Fruit fly (Drosophila melanogaster) whole organism, pupa: ENCODE data around the gene dgt6.
A peak's percentile ranks its signal among the peaks of the same experiment; 100 is the strongest.

Experiments
- CG10348 ChIP-seq: fragments of 200-800 bp; sonication (Bioruptor generic); IDR thresholded peaks from 2 replicates; pipeline ENCODE4 v1.3.6; 2022; ENCODE audit warnings: missing biosample characterization, missing genetic modification characterization
- CG12605 ChIP-seq: fragments of 200-800 bp; sonication (Bioruptor generic); IDR thresholded peaks from 2 replicates; pipeline ENCODE4 v1.3.6; 2022; ENCODE audit warnings: missing biosample characterization, missing genetic modification characterization
- CG13204 ChIP-seq: fragments of 200-800 bp; sonication (Bioruptor generic); optimal IDR thresholded peaks from 2 replicates; lab custom pipeline; 2018; ENCODE audit warnings: missing biosample characterization, mild to moderate bottlenecking, missing genetic modification characterization, moderate library complexity
- CG14655 ChIP-seq: fragments of 200-800 bp; sonication (Bioruptor generic); optimal IDR thresholded peaks from 3 replicates; lab custom pipeline; 2017; ENCODE audit warnings: mild to moderate bottlenecking, missing biosample characterization, missing genetic modification reagents, missing genetic modification characterization
- CG15710 ChIP-seq: fragments of 200-800 bp; sonication (Bioruptor generic); optimal IDR thresholded peaks from 2 replicates; lab custom pipeline; 2018; ENCODE audit warnings: missing biosample characterization, mild to moderate bottlenecking, missing genetic modification characterization, moderate library complexity
- CG17806 ChIP-seq: fragments of 200-800 bp; sonication (Bioruptor generic); optimal IDR thresholded peaks from 2 replicates; lab custom pipeline; 2018; ENCODE audit warnings: missing biosample characterization, mild to moderate bottlenecking, missing genetic modification characterization, moderate library complexity
- CG32121 ChIP-seq: fragments of 200-800 bp; sonication (Bioruptor generic); IDR thresholded peaks from 2 replicates; pipeline ENCODE4 v1.3.6; 2022; ENCODE audit warnings: missing biosample characterization, missing genetic modification characterization
- CG34367 ChIP-seq: fragments of 200-800 bp; sonication (Bioruptor generic); optimal IDR thresholded peaks from 2 replicates; lab custom pipeline; 2018; ENCODE audit warnings: missing biosample characterization, mild to moderate bottlenecking, missing genetic modification characterization
- CG4496 ChIP-seq: fragments of 200-800 bp; sonication (Bioruptor generic); IDR thresholded peaks from 3 replicates; pipeline ENCODE4 v1.3.6; 2022; ENCODE audit warnings: missing biosample characterization, missing genetic modification characterization
- CG8159 ChIP-seq: fragments of 200-800 bp; sonication (Bioruptor generic); optimal IDR thresholded peaks from 3 replicates; lab custom pipeline; 2018; ENCODE audit warnings: missing biosample characterization, mild to moderate bottlenecking, missing genetic modification characterization, moderate library complexity
- CG8301 ChIP-seq: fragments of 200-800 bp; sonication (Bioruptor generic); optimal IDR thresholded peaks from 2 replicates; lab custom pipeline; 2018; ENCODE audit warnings: missing biosample characterization, mild to moderate bottlenecking, missing genetic modification characterization
- CG9948 ChIP-seq: fragments of 200-800 bp; sonication (Bioruptor generic); optimal IDR thresholded peaks from 2 replicates; lab custom pipeline; 2018; ENCODE audit warnings: missing biosample characterization, mild to moderate bottlenecking, missing genetic modification characterization, moderate library complexity
- D1 ChIP-seq: fragments of 200-800 bp; sonication (Bioruptor generic); optimal IDR thresholded peaks from 2 replicates; lab custom pipeline; 2018; ENCODE audit warnings: missing biosample characterization, mild to moderate bottlenecking, missing genetic modification characterization, moderate library complexity
- EcR ChIP-seq: fragments of 200-800 bp; sonication (Bioruptor generic); optimal IDR thresholded peaks from 3 replicates; lab custom pipeline; 2019; ENCODE audit warnings: missing biosample characterization, missing genetic modification characterization, mild to moderate bottlenecking, moderate library complexity, missing genetic modification reagents
- Ets98B ChIP-seq: fragments of 200-800 bp; sonication (Bioruptor generic); IDR thresholded peaks from 2 replicates; pipeline ENCODE4 v1.3.6; 2022; ENCODE audit warnings: missing biosample characterization, missing genetic modification characterization
- Pif1A ChIP-seq: fragments of 200-800 bp; sonication (Bioruptor generic); optimal IDR thresholded peaks from 3 replicates; lab custom pipeline; 2016; ENCODE audit warnings: missing biosample characterization, missing genetic modification characterization
- Pif1B ChIP-seq: fragments of 200-800 bp; sonication (Bioruptor generic); optimal IDR thresholded peaks from 3 replicates; lab custom pipeline; 2016; ENCODE audit warnings: missing biosample characterization, missing genetic modification characterization
- Snoo ChIP-seq: fragments of 200-800 bp; sonication (Bioruptor generic); optimal IDR thresholded peaks from 3 replicates; lab custom pipeline; 2017; ENCODE audit warnings: missing biosample characterization, mild to moderate bottlenecking, missing genetic modification characterization, inconsistent platforms
- fd96Ca ChIP-seq: fragments of 200-800 bp; sonication (Bioruptor generic); IDR thresholded peaks from 3 replicates; pipeline ENCODE4 v1.3.6; 2022; ENCODE audit warnings: missing biosample characterization, missing genetic modification characterization
- gl ChIP-seq: fragments of 200-800 bp; sonication (Bioruptor generic); optimal IDR thresholded peaks from 2 replicates; lab custom pipeline; 2018; ENCODE audit warnings: missing biosample characterization, mild to moderate bottlenecking, missing genetic modification characterization
- rn ChIP-seq: fragments of 200-800 bp; sonication (Bioruptor generic); IDR thresholded peaks from 2 replicates; pipeline ENCODE4 v1.3.6; 2022; ENCODE audit warnings: missing biosample characterization, missing genetic modification characterization

The dgt6 gene

dm6 chr3R:29088938-29089661 lies 41.7 kb downstream of the dgt6 start:
- TF ChIP-seq CG8159 (tag; lab: Kevin White, UChicago) (peak; percentile 51), CG17806 (peak; percentile 54), CG8301 (tag; lab: Kevin White, UChicago) (peak; percentile 61), CG15710 (tag; lab: Kevin White, UChicago) (peak; percentile 34), EcR (GFP tag; lab: Kevin White, UChicago) (no peak), CG9948 (peak; percentile 59), Pif1B (GFP tag; lab: Kevin White, UChicago) (peak; percentile 52), CG4496 (GFP tag; lab: Robert Waterston, UW) (peak; percentile 55; the same call in 1 of the 3 replicates), fd96Ca (GFP tag; lab: Robert Waterston, UW) (no peak), CG14655 (peak; percentile 72), CG12605 (GFP tag; lab: Robert Waterston, UW) (no peak), Ets98B (peak; percentile 24; the same call in 1 of the 2 replicates), D1 (tag; lab: Kevin White, UChicago) (no peak), CG34367 (peak; percentile 32), CG13204 (GFP tag; lab: Kevin White, UChicago) (no peak), Pif1A (GFP tag; lab: Kevin White, UChicago) (peak; percentile 52), CG32121 (GFP tag; lab: Robert Waterston, UW) (no peak), CG10348 (GFP tag; lab: Robert Waterston, UW) (no peak), rn (GFP tag; lab: Robert Waterston, UW) (no peak), Snoo (tag; lab: Kevin White, UChicago) (peak; percentile 39), gl (no peak)

DNA sequence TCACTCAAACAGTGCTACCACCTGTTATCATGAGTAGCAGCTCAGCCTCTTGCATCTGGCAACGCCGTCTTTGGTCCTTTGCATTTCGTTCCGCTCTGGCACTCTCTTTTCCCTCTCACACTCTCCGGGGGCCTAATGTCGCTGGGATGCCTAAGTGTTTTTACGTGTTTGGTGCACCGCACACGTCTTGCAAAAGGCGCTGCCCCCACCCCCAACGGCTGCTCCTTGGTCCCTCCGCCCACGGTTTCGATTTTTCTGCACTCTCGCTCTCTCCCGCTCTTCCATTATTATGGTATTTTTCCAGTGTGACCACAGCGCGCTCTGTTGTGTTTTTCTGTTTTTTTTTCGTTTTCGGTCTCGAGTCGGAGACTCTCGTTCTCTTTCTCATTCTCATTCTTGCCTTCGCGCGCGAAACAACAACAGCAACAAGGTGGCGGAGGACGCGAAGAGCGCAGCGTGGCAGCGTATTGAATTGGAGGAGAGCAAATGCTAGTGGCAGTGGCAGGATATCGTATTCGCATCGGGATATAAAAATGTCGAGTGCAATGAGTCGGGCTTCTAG lies 42.8 kb downstream of the dgt6 start:
- TF ChIP-seq EcR (GFP tag; lab: Kevin White, UChicago) (no peak), CG14655 (no peak), CG15710 (tag; lab: Kevin White, UChicago) (no peak), CG12605 (GFP tag; lab: Robert Waterston, UW) (peak; percentile 44; the same call in 1 of the 2 replicates), Snoo (tag; lab: Kevin White, UChicago) (no peak), rn (GFP tag; lab: Robert Waterston, UW) (no peak), CG4496 (GFP tag; lab: Robert Waterston, UW) (peak; percentile 61; the same call in 2 of the 3 replicates), CG32121 (GFP tag; lab: Robert Waterston, UW) (no peak), fd96Ca (GFP tag; lab: Robert Waterston, UW) (no peak), CG17806 (peak; percentile 7), CG8159 (tag; lab: Kevin White, UChicago) (peak; percentile 13), Pif1A (GFP tag; lab: Kevin White, UChicago) (peak; percentile 20), CG9948 (no peak), CG8301 (tag; lab: Kevin White, UChicago) (no peak), Ets98B (peak; percentile 26; the same call in 1 of the 2 replicates), Pif1B (GFP tag; lab: Kevin White, UChicago) (no peak), CG34367 (no peak), gl (peak; percentile 25), D1 (tag; lab: Kevin White, UChicago) (no peak), CG10348 (GFP tag; lab: Robert Waterston, UW) (no peak), CG13204 (GFP tag; lab: Kevin White, UChicago) (peak; percentile 67)

- TF ChIP-seq CG9948 (no peak), CG4496 (GFP tag; lab: Robert Waterston, UW) (no peak), CG34367 (no peak), CG12605 (GFP tag; lab: Robert Waterston, UW) (no peak), fd96Ca (GFP tag; lab: Robert Waterston, UW) (no peak), Ets98B (no peak), D1 (tag; lab: Kevin White, UChicago) (no peak)
These were observed 43.4 kb downstream of the dgt6 start for dm6 chr3R:29087302-29087782.

- TF ChIP-seq CG17806 (no peak), Pif1A (GFP tag; lab: Kevin White, UChicago) (no peak), CG8301 (tag; lab: Kevin White, UChicago) (no peak), fd96Ca (GFP tag; lab: Robert Waterston, UW) (no peak), Ets98B (no peak), gl (no peak), CG32121 (GFP tag; lab: Robert Waterston, UW) (no peak), CG15710 (tag; lab: Kevin White, UChicago) (no peak), Snoo (tag; lab: Kevin White, UChicago) (no peak), CG34367 (no peak), EcR (GFP tag; lab: Kevin White, UChicago) (no peak)
These were observed 43.9 kb downstream of the dgt6 start for dm6 chr3R:29086896-29087295.
